Worm (Caenorhabditis elegans) whole organism, mixed stage, embryonic: ENCODE data around the gene fbxa-29.

Experiments used
- ceh-83 ChIP-seq: fragments of 200-800 bp; sonication (Bioruptor generic); optimal IDR thresholded peaks from 2 replicates; lab custom pipeline; 2018; ENCODE audit warnings: mild to moderate bottlenecking, missing genetic modification characterization, missing compliant biosample characterization
- elt-1 ChIP-seq: sonication (generic microtip); optimal IDR thresholded peaks from 2 replicates; lab custom pipeline; 2017; ENCODE audit warnings: missing genetic modification characterization, mild to moderate bottlenecking, missing compliant biosample characterization, antibody characterized with exemption, moderate library complexity, borderline replicate concordance; ENCODE audit not compliant: insufficient read depth
- elt-3 ChIP-seq: fragments of 150-350 bp; optimal IDR thresholded peaks from 2 replicates; lab custom pipeline; 2014; ENCODE audit warnings: missing biosample characterization, missing genetic modification characterization
- lin-13 ChIP-seq: fragments of 150-350 bp; optimal IDR thresholded peaks from 2 replicates; lab custom pipeline; 2014; ENCODE audit warnings: missing biosample characterization, missing genetic modification characterization
- lsy-2 ChIP-seq: fragments of 150-350 bp; optimal IDR thresholded peaks from 2 replicates; lab custom pipeline; 2014; ENCODE audit warnings: missing biosample characterization, missing genetic modification characterization
- mab-5 ChIP-seq: fragments of 150-350 bp; optimal IDR thresholded peaks from 2 replicates; lab custom pipeline; 2014; ENCODE audit warnings: missing biosample characterization, missing genetic modification characterization
- nhr-28 ChIP-seq: fragments of 150-350 bp; optimal IDR thresholded peaks from 2 replicates; lab custom pipeline; 2014; ENCODE audit warnings: missing biosample characterization, missing genetic modification characterization
- nhr-76 ChIP-seq: sonication (generic microtip); optimal IDR thresholded peaks from 2 replicates; lab custom pipeline; 2017; ENCODE audit warnings: missing biosample characterization, missing genetic modification characterization
- sem-2 ChIP-seq: fragments of 200-800 bp; sonication (Bioruptor generic); optimal IDR thresholded peaks from 2 replicates; lab custom pipeline; 2018; ENCODE audit warnings: mild to moderate bottlenecking, missing genetic modification characterization, missing compliant biosample characterization
- snpc-4 ChIP-seq: fragments of 150-350 bp; optimal IDR thresholded peaks from 2 replicates; lab custom pipeline; 2014; ENCODE audit warnings: missing biosample characterization, missing genetic modification characterization
- sptf-1 ChIP-seq: sonication (generic microtip); optimal IDR thresholded peaks from 2 replicates; lab custom pipeline; 2017; ENCODE audit warnings: mild to moderate bottlenecking, missing genetic modification characterization, moderate library complexity, missing compliant biosample characterization
- unc-62 ChIP-seq: fragments of 150-350 bp; optimal IDR thresholded peaks from 2 replicates; lab custom pipeline; 2014; ENCODE audit warnings: missing biosample characterization, missing genetic modification reagents, missing genetic modification characterization
- zip-8 ChIP-seq: fragments of 150-350 bp; optimal IDR thresholded peaks from 2 replicates; lab custom pipeline; 2014; ENCODE audit warnings: missing biosample characterization, missing genetic modification characterization
- ztf-11 ChIP-seq: fragments of 150-350 bp; optimal IDR thresholded peaks from 2 replicates; lab custom pipeline; 2014; ENCODE audit warnings: missing biosample characterization, missing genetic modification characterization

- TF ChIP-seq ztf-11 (tag; lab: Kevin White, UChicago) (no peak), elt-3 (tag; lab: Kevin White, UChicago) (no peak), sem-2 (no peak), nhr-28 (no peak), elt-1 (tag; lab: Kevin White, UChicago) (no peak), ceh-83 (GFP tag; lab: Kevin White, UChicago) (no peak), zip-8 (no peak), snpc-4 (tag; lab: Kevin White, UChicago) (no peak), nhr-76 (tag; lab: Kevin White, UChicago) (no peak), lin-13 (tag; lab: Kevin White, UChicago) (no peak), mab-5 (no peak), lsy-2 (tag; lab: Kevin White, UChicago) (no peak), sptf-1 (tag; lab: Kevin White, UChicago) (no peak), unc-62 (GFP tag; lab: Kevin White, UChicago) (no peak)
Measured at ce11 chrIII:1289139-1289538, 15.6 kb upstream of the fbxa-29 start.
